Worm (Caenorhabditis elegans): ENCODE results near the gene ddx-23.

Gene ddx-23

DNA sequence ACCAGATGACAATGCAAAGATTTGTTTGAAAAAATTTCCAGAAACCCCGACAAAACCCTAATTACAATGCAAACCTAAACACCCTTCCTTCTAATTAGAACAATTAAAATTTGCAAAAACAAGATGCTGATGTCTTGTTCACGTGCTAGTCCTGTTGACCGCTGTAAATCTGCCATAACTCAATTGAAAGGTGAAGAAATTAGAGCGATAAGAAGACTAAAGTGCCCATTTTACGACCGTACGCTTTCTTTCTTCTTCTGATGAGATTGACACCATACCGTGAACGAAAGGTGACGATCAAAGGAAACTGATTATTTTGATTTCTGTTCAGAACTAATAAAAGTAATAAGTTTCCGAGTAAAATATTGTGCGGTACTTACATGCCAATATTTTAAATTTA is 39.6 kb downstream of the ddx-23 start:
- TF ChIP-seq drap-1 (GFP tag; optimal IDR thresholded peaks at IDR 0.05) (no peak), snpc-4 (tag; optimal IDR thresholded peaks at IDR 0.05) (no peak), mab-5 (tag; optimal IDR thresholded peaks at IDR 0.05) (no peak), nhr-76 (tag; optimal IDR thresholded peaks at IDR 0.05) (no peak), cnd-1 (tag; optimal IDR thresholded peaks at IDR 0.05) (no peak), lin-32 (GFP tag; optimal IDR thresholded peaks at IDR 0.05) (no peak), lin-13 (tag; optimal IDR thresholded peaks at IDR 0.05) (no peak), nhr-2 (tag; optimal IDR thresholded peaks at IDR 0.05) (no peak), ceh-83 (GFP tag; optimal IDR thresholded peaks at IDR 0.05) (no peak), ceh-39 (tag; optimal IDR thresholded peaks at IDR 0.05) (no peak)

DNA sequence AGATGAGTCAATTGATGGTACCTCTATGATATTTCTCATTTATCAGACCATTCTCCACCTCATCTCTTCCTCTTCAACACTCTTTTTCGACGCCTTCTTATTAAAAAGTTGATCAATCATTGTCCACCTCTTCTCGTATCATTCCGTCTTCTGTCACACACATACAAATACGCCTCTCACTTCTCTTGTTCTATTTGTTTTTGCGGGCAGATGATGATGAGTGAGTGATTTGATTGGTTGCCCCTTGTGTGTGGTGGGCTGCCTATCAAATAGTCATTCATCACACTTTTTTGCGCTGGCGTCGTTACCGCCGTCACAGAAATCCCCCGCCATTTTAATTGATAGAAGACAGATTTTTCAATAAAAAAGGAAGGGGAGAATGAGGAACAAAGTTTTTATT is 40.4 kb downstream of the ddx-23 start:
- TF ChIP-seq unc-62 (GFP tag; optimal IDR thresholded peaks at IDR 0.05) (peak; percentile 59), unc-120 (tag; optimal IDR thresholded peaks at IDR 0.05; ENCODE audit: poor library complexity, severe bottlenecking) (no peak)

DNA sequence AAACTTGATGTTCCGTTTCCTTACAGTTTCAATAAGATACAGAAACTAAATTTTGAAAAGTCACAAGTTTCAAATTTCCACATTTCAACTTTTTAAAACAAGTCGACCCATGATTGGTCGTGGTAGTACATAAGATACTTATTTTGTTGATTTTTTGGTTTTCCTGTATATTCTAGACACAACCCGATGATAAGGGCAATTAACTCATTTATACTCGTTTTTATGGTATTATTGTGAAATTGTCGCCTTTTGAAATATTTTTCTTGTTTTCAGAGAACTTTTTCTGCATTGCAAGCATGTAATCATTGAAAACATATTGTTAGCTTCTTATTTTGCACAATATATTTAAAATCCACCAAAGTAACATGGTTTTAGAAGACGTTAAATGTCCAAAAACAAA is 41.1 kb downstream of the ddx-23 start:
- TF ChIP-seq lsy-2 (tag; optimal IDR thresholded peaks at IDR 0.05) = no peak
- no peak for TF ChIP-seq nhr-237 (tag; optimal IDR thresholded peaks at IDR 0.05)
- no peak for TF ChIP-seq mab-5 (tag; optimal IDR thresholded peaks at IDR 0.05)
- no peak for TF ChIP-seq nhr-12 (tag; optimal IDR thresholded peaks at IDR 0.05)
- TF ChIP-seq mls-2 (tag; optimal IDR thresholded peaks at IDR 0.05) = no peak
- no peak for TF ChIP-seq unc-62 (GFP tag; optimal IDR thresholded peaks at IDR 0.05)
- no peak for TF ChIP-seq bed-3 (GFP tag; optimal IDR thresholded peaks at IDR 0.05)
- no peak for TF ChIP-seq lin-13 (tag; optimal IDR thresholded peaks at IDR 0.05)
- no peak for TF ChIP-seq ces-1 (GFP tag; optimal IDR thresholded peaks at IDR 0.05)
- no peak for TF ChIP-seq sem-2 (GFP tag; optimal IDR thresholded peaks at IDR 0.05)
- TF ChIP-seq ceh-83 (GFP tag; optimal IDR thresholded peaks at IDR 0.05) = no peak
- no peak for TF ChIP-seq unc-39 (tag; optimal IDR thresholded peaks at IDR 0.05)
- no peak for TF ChIP-seq M03D4.4 (tag; optimal IDR thresholded peaks at IDR 0.05)
- TF ChIP-seq lin-32 (GFP tag; optimal IDR thresholded peaks at IDR 0.05) = no peak
- TF ChIP-seq blmp-1 (tag; optimal IDR thresholded peaks at IDR 0.05) = no peak

DNA sequence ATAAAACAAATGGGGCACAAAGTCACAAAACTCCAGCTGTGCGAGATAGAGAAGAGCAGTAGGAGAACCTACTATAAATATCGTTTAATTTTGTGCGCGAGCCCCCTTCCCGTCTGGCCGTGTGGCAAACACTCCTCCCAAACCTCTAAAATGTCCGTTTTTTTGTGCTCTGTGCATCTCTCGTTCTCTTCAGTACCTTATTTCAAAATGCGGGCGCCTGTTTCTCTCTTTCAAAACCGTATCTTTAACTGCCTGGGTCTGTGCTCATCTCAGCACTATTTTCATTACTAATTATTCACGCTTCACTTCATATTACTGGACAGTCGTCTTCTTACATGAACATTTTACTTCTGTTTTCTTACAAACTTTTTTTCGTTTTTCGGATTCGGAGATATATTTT is 43.1 kb downstream of the ddx-23 start:
- TF ChIP-seq elt-1 (tag; optimal IDR thresholded peaks at IDR 0.05; ENCODE audit: borderline replicate concordance, insufficient read depth) = no peak
- no peak for TF ChIP-seq hlh-1 (tag; optimal IDR thresholded peaks at IDR 0.05)
- TF ChIP-seq M03D4.4 (tag; optimal IDR thresholded peaks at IDR 0.05) = no peak
- no peak for TF ChIP-seq nhr-28 (tag; optimal IDR thresholded peaks at IDR 0.05)
- no peak for TF ChIP-seq lsy-2 (tag; optimal IDR thresholded peaks at IDR 0.05)
- no peak for TF ChIP-seq mep-1 (tag; optimal IDR thresholded peaks at IDR 0.05)
- no peak for TF ChIP-seq ceh-43 (GFP tag; optimal IDR thresholded peaks at IDR 0.05)

DNA sequence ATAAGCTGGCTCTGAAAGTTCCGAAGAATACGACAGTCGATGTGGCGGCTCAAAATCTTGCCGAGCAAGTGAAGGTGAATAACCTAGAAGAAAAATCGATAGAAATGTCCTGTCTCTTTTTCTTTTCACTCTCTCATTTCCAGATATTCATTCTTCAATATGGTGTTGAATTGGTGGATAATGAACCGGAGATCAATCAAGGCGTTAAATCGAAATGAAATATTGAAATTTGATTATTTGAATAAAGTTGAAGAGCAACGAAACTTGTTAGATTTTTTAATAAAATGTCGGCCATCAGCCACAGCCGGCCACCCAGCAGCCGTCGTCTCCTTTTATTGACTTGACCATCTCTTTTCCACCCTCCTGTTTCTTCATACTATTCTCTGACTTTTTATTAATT is 46.3 kb downstream of the ddx-23 start, which contains the start of gene R12B2.2:
Gene R12B2.2, plus strand, starts transcription at position 301 of the 400 bp plus-strand sequence.
- TF ChIP-seq nhr-237 (tag; optimal IDR thresholded peaks at IDR 0.05) = no peak
- no peak for TF ChIP-seq unc-39 (tag; optimal IDR thresholded peaks at IDR 0.05)
- no peak for TF ChIP-seq mab-5 (tag; optimal IDR thresholded peaks at IDR 0.05)
- TF ChIP-seq zip-8 (tag; optimal IDR thresholded peaks at IDR 0.05) = no peak
- no peak for TF ChIP-seq ceh-83 (GFP tag; optimal IDR thresholded peaks at IDR 0.05)
- TF ChIP-seq nhr-2 (tag; optimal IDR thresholded peaks at IDR 0.05) = no peak
- TF ChIP-seq elt-1 (tag; optimal IDR thresholded peaks at IDR 0.05; ENCODE audit: borderline replicate concordance, insufficient read depth) = no peak
- TF ChIP-seq nhr-12 (tag; optimal IDR thresholded peaks at IDR 0.05) = no peak
- no peak for TF ChIP-seq nhr-76 (tag; optimal IDR thresholded peaks at IDR 0.05)
- no peak for TF ChIP-seq ceh-43 (GFP tag; optimal IDR thresholded peaks at IDR 0.05)
- TF ChIP-seq ces-1 (GFP tag; optimal IDR thresholded peaks at IDR 0.05) = no peak
- no peak for TF ChIP-seq ham-2 (GFP tag; optimal IDR thresholded peaks at IDR 0.05)
- TF ChIP-seq sem-2 (GFP tag; optimal IDR thresholded peaks at IDR 0.05) = no peak
- TF ChIP-seq snpc-4 (tag; optimal IDR thresholded peaks at IDR 0.05) = no peak
- TF ChIP-seq lin-13 (tag; optimal IDR thresholded peaks at IDR 0.05) = no peak
- TF ChIP-seq M03D4.4 (tag; optimal IDR thresholded peaks at IDR 0.05) = no peak

DNA sequence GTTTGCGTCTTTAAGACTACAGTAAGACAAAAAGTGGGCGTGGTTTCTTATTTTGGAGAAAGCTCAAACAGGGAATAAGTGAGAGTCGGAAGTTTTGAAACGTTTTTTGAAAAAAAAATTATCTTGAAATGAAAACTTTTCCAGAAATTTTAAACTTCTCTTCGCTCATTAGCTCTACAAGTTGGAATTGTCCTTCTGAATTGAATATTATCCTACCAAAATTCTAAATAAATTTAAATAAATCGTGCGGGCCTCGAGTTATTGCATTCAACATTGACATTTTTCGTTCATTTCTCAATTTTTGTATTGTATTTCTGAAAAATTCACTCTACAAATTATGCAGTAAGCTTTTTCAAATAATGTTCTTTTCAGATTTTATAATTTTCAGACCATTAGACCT is 47.8 kb downstream of the ddx-23 start, which contains the start of gene R12B2.3:
Gene R12B2.3, plus strand, starts transcription at position 301 of the 400 bp plus-strand sequence.
- TF ChIP-seq mls-2 (tag; optimal IDR thresholded peaks at IDR 0.05) = no peak
- TF ChIP-seq cnd-1 (tag; optimal IDR thresholded peaks at IDR 0.05) = no peak
- TF ChIP-seq hlh-1 (tag; optimal IDR thresholded peaks at IDR 0.05) = no peak
- TF ChIP-seq ceh-39 (tag; optimal IDR thresholded peaks at IDR 0.05) = no peak
- no peak for TF ChIP-seq sptf-1 (tag; optimal IDR thresholded peaks at IDR 0.05)
- no peak for TF ChIP-seq sem-2 (GFP tag; optimal IDR thresholded peaks at IDR 0.05)
- TF ChIP-seq nhr-2 (tag; optimal IDR thresholded peaks at IDR 0.05) = no peak
